Worm (Caenorhabditis elegans): ENCODE data around the gene F56D2.5.

F56D2.5 gene

ce11 chrIII:5564325-5564724, 16.9 kb downstream of the F56D2.5 start:
- TF ChIP-seq scrt-1 (GFP tag; IDR thresholded peaks at IDR 0.05), result no peak
- TF ChIP-seq ceh-13 (GFP tag; optimal IDR thresholded peaks at IDR 0.05), result no peak
- no peak for TF ChIP-seq hmg-4 (GFP tag; optimal IDR thresholded peaks at IDR 0.05)

ce11 chrIII:5563680-5564079, 17.5 kb downstream of the F56D2.5 start:
- TF ChIP-seq tra-4 (tag; optimal IDR thresholded peaks at IDR 0.05) (no peak), tbx-11 (GFP tag; IDR thresholded peaks at IDR 0.05) (no peak), hmg-4 (GFP tag; optimal IDR thresholded peaks at IDR 0.05) (no peak), ets-7 (tag; optimal IDR thresholded peaks at IDR 0.05) (no peak), aly-1 (tag; optimal IDR thresholded peaks at IDR 0.05) (no peak), ama-1 (optimal IDR thresholded peaks at IDR 0.05) (no peak), flt-1 (GFP tag; IDR thresholded peaks at IDR 0.05) (no peak), hmbx-1 (tag; optimal IDR thresholded peaks at IDR 0.05) (no peak), hnd-1 (tag; optimal IDR thresholded peaks at IDR 0.05) (no peak), tbx-37 (GFP tag; conservative IDR thresholded peaks at IDR 0.05) (no peak), F13C5.2 (tag; optimal IDR thresholded peaks at IDR 0.05) (no peak), B0310.2 (tag; optimal IDR thresholded peaks at IDR 0.05) (no peak), pes-1 (GFP tag; IDR thresholded peaks at IDR 0.05) (no peak), ceh-13 (GFP tag; optimal IDR thresholded peaks at IDR 0.05) (no peak), scrt-1 (GFP tag; IDR thresholded peaks at IDR 0.05) (no peak), ceh-36 (tag; optimal IDR thresholded peaks at IDR 0.05) (no peak), sea-1 (GFP tag; conservative IDR thresholded peaks at IDR 0.05) (no peak)

ce11 chrIII:5557246-5557819, 23.9 kb downstream of the F56D2.5 start, which contains the start of gene rpc-2:
Gene rpc-2 (plus strand): TSS chrIII:5557365.
- TF ChIP-seq flt-1 (GFP tag; IDR thresholded peaks at IDR 0.05), result no peak
- TF ChIP-seq scrt-1 (GFP tag; IDR thresholded peaks at IDR 0.05), result no peak
- no peak for TF ChIP-seq aly-1 (tag; optimal IDR thresholded peaks at IDR 0.05)
- no peak for TF ChIP-seq B0310.2 (tag; optimal IDR thresholded peaks at IDR 0.05)
- no peak for TF ChIP-seq ceh-13 (GFP tag; optimal IDR thresholded peaks at IDR 0.05)
- no peak for TF ChIP-seq sea-1 (GFP tag; conservative IDR thresholded peaks at IDR 0.05)
- TF ChIP-seq ets-7 (tag; optimal IDR thresholded peaks at IDR 0.05), result no peak
- no peak for TF ChIP-seq hmbx-1 (tag; optimal IDR thresholded peaks at IDR 0.05)
- TF ChIP-seq ama-1 (optimal IDR thresholded peaks at IDR 0.05), result no peak
- no peak for TF ChIP-seq tbx-11 (GFP tag; IDR thresholded peaks at IDR 0.05)
- no peak for TF ChIP-seq pes-1 (GFP tag; IDR thresholded peaks at IDR 0.05)
- no peak for TF ChIP-seq tbx-37 (GFP tag; conservative IDR thresholded peaks at IDR 0.05)
- no peak for TF ChIP-seq F13C5.2 (tag; optimal IDR thresholded peaks at IDR 0.05)

DNA sequence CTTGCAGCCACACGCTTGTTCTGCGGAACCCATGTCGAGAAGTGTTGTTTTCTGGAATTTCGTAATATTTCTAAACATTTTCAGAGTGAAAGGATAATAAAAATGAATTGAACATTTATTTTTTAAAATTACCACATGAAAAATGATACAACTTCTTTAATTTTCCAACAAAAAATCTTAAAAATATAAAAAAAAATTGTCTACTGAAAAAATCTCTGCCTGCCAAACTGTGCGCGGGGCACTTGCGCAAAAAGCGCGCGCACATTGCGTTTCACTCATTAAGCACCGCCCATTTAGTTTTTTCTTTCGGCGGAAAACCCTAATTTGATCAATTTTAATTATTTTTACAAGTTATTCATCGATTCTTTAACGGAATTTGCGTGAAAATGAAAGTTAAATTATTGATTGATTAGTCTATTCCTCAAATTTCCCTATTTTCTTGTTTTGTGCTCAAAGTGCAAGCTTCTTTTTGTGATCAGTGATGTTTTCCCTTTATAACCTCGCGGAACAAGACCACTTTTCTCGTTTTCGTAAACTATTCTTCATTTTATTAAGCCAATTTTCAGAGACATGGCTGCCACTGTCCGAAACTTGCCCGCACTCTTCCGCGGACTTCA, 26.2 kb downstream of the F56D2.5 start, which contains the start of the genes nmad-1 and hach-1:
Gene nmad-1, minus strand, starts transcription at position 51 of the 617 bp plus-strand sequence.
Gene hach-1, plus strand, starts transcription at position 567 of the 617 bp plus-strand sequence.
- TF ChIP-seq hnd-1 (tag; optimal IDR thresholded peaks at IDR 0.05) (peak; percentile 78), hmg-4 (GFP tag; optimal IDR thresholded peaks at IDR 0.05) (peak; percentile 89), ets-7 (tag; optimal IDR thresholded peaks at IDR 0.05) (peak; percentile 75), scrt-1 (GFP tag; IDR thresholded peaks at IDR 0.05) (peak; percentile 93), tbx-37 (GFP tag; conservative IDR thresholded peaks at IDR 0.05) (peak; percentile 89), tra-4 (tag; optimal IDR thresholded peaks at IDR 0.05) (peak; percentile 77), flt-1 (GFP tag; IDR thresholded peaks at IDR 0.05) (peak; percentile 86), sea-1 (GFP tag; conservative IDR thresholded peaks at IDR 0.05) (peak; percentile 91), tbx-11 (GFP tag; IDR thresholded peaks at IDR 0.05) (peak; percentile 94), hmbx-1 (tag; optimal IDR thresholded peaks at IDR 0.05) (peak; percentile 60), ama-1 (optimal IDR thresholded peaks at IDR 0.05) (no peak), pes-1 (GFP tag; IDR thresholded peaks at IDR 0.05) (peak; percentile 94), F13C5.2 (tag; optimal IDR thresholded peaks at IDR 0.05) (peak; percentile 96), B0310.2 (tag; optimal IDR thresholded peaks at IDR 0.05) (peak; percentile 84), aly-1 (tag; optimal IDR thresholded peaks at IDR 0.05) (peak; percentile 77), ceh-36 (tag; optimal IDR thresholded peaks at IDR 0.05) (peak; percentile 91), ceh-13 (GFP tag; optimal IDR thresholded peaks at IDR 0.05) (peak; percentile 91)

DNA sequence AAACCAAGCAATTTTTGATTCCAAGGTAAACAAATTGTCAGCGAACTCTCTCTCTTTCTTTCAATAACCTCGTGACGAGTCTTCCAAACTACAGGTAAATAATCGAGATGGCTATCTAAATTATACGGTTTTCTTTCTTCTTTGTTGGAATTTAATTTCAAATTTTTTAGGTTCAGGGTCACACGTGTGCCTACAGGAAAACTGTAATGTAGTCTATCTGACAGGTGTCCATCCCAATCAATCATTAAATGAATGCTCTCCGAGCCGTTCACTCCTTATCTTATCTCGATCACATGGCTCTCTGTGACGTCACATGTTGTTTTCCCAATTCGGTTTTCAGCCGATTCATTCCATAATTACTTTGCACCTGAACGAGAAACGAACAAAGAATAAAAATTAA, 28.1 kb downstream of the F56D2.5 start:
- TF ChIP-seq pes-1 (GFP tag; IDR thresholded peaks at IDR 0.05) (no peak), B0310.2 (tag; optimal IDR thresholded peaks at IDR 0.05) (no peak), ets-7 (tag; optimal IDR thresholded peaks at IDR 0.05) (no peak), tbx-37 (GFP tag; conservative IDR thresholded peaks at IDR 0.05) (no peak), hmbx-1 (tag; optimal IDR thresholded peaks at IDR 0.05) (no peak), ceh-36 (tag; optimal IDR thresholded peaks at IDR 0.05) (no peak), F13C5.2 (tag; optimal IDR thresholded peaks at IDR 0.05) (no peak), sea-1 (GFP tag; conservative IDR thresholded peaks at IDR 0.05) (no peak), hnd-1 (tag; optimal IDR thresholded peaks at IDR 0.05) (no peak), aly-1 (tag; optimal IDR thresholded peaks at IDR 0.05) (no peak), ama-1 (optimal IDR thresholded peaks at IDR 0.05) (no peak), hmg-4 (GFP tag; optimal IDR thresholded peaks at IDR 0.05) (no peak), ceh-13 (GFP tag; optimal IDR thresholded peaks at IDR 0.05) (no peak), scrt-1 (GFP tag; IDR thresholded peaks at IDR 0.05) (no peak), tbx-11 (GFP tag; IDR thresholded peaks at IDR 0.05) (no peak), flt-1 (GFP tag; IDR thresholded peaks at IDR 0.05) (no peak), tra-4 (tag; optimal IDR thresholded peaks at IDR 0.05) (no peak)

- TF ChIP-seq F13C5.2 (tag; optimal IDR thresholded peaks at IDR 0.05) (no peak), ama-1 (optimal IDR thresholded peaks at IDR 0.05) (no peak), ceh-13 (GFP tag; optimal IDR thresholded peaks at IDR 0.05) (no peak), scrt-1 (GFP tag; IDR thresholded peaks at IDR 0.05) (no peak), tbx-37 (GFP tag; conservative IDR thresholded peaks at IDR 0.05) (no peak), sea-1 (GFP tag; conservative IDR thresholded peaks at IDR 0.05) (no peak), ceh-36 (tag; optimal IDR thresholded peaks at IDR 0.05) (no peak), aly-1 (tag; optimal IDR thresholded peaks at IDR 0.05) (no peak), flt-1 (GFP tag; IDR thresholded peaks at IDR 0.05) (no peak), ets-7 (tag; optimal IDR thresholded peaks at IDR 0.05) (no peak), hmg-4 (GFP tag; optimal IDR thresholded peaks at IDR 0.05) (no peak), tra-4 (tag; optimal IDR thresholded peaks at IDR 0.05) (no peak), tbx-11 (GFP tag; IDR thresholded peaks at IDR 0.05) (no peak), pes-1 (GFP tag; IDR thresholded peaks at IDR 0.05) (no peak), hmbx-1 (tag; optimal IDR thresholded peaks at IDR 0.05) (no peak), hnd-1 (tag; optimal IDR thresholded peaks at IDR 0.05) (no peak), B0310.2 (tag; optimal IDR thresholded peaks at IDR 0.05) (no peak)
Observed at ce11 chrIII:5552072-5552667, 29.0 kb downstream of the F56D2.5 start, which contains the start of gene F09F7.6. Gene F09F7.6 (minus strand): TSS chrIII:5552135.

Measured in whole organism, early embryonic.